Worm (Caenorhabditis elegans): Measurements from ENCODE around the gene nas-11.

Gene nas-11

DNA sequence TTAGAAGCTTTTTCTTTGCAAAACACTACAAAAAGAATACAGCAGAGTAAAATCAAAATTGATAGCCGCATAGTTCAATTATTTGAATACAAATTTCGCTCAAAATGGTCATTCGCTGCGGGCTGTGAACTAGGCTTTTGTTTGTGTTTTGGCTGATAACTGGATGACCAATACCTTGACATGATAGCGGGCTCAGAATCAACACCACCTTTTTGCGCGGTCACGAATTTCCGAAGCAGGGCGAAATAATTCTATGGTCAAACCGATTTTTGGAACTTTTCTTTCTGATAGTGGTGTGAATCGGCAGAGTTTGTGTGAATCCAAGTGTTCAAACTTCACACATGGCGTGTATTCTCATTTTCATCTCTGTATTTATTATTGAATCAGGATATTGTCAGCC lies 15.1 kb upstream of the nas-11 start, which contains the start of the genes F38B6.7 and F38B6.2:
F38B6.7 (minus strand) TSS at position 101 of the 400 bp plus-strand sequence.
F38B6.2 (plus strand) TSS at position 267 of the 400 bp plus-strand sequence.
- TF ChIP-seq sem-4 (tag; optimal IDR thresholded peaks at IDR 0.05): no peak
- TF ChIP-seq snpc-4 (tag; optimal IDR thresholded peaks at IDR 0.05): no peak
- no peak for TF ChIP-seq nhr-10 (tag; optimal IDR thresholded peaks at IDR 0.05)
- no peak for TF ChIP-seq nhr-11 (tag; optimal IDR thresholded peaks at IDR 0.05)
- no peak for TF ChIP-seq sma-3 (GFP tag; optimal IDR thresholded peaks at IDR 0.05)
- no peak for TF ChIP-seq fos-1 (tag; optimal IDR thresholded peaks at IDR 0.05)
- no peak for TF ChIP-seq aly-2 (tag; optimal IDR thresholded peaks at IDR 0.05)
- TF ChIP-seq R02D3.7 (tag; optimal IDR thresholded peaks at IDR 0.05): no peak
- TF ChIP-seq nhr-6 (tag; optimal IDR thresholded peaks at IDR 0.05): no peak
- TF ChIP-seq unc-55 (GFP tag; optimal IDR thresholded peaks at IDR 0.05): no peak
- TF ChIP-seq nhr-23 (tag; optimal IDR thresholded peaks at IDR 0.05): no peak
- no peak for TF ChIP-seq mbf-1 (tag; optimal IDR thresholded peaks at IDR 0.05)
- no peak for TF ChIP-seq C34F6.9 (tag; optimal IDR thresholded peaks at IDR 0.05)
- TF ChIP-seq ztf-1 (GFP tag; conservative IDR thresholded peaks at IDR 0.05): no peak
- no peak for TF ChIP-seq egl-27 (tag; optimal IDR thresholded peaks at IDR 0.05)
- TF ChIP-seq nhr-129 (tag; optimal IDR thresholded peaks at IDR 0.05): no peak

DNA sequence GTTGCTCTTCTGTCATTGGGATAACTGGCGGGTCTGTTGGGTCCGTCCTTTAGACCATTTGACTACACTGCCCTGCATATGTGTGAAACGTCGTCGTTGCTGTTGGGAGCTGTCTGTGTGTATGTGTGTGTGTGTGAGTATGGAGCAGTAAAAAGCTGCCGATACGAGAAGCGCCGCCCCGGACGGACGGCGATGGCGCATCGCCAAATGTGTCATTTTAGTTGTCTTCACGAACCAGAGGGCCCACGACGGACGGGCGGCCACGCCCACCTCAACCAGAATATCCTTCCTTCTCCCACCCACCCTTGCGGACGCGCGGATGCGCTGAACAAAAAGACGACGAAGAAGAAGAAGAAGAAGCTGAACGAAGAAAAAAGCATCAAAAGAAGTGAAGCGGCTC lies 11.1 kb upstream of the nas-11 start, which contains the start of gene acr-2:
acr-2 (plus strand) TSS at position 301 of the 400 bp plus-strand sequence.
- TF ChIP-seq F13H6.1 (tag; optimal IDR thresholded peaks at IDR 0.05) (peak; percentile 8), crh-2 (tag; optimal IDR thresholded peaks at IDR 0.05) (no peak)

DNA sequence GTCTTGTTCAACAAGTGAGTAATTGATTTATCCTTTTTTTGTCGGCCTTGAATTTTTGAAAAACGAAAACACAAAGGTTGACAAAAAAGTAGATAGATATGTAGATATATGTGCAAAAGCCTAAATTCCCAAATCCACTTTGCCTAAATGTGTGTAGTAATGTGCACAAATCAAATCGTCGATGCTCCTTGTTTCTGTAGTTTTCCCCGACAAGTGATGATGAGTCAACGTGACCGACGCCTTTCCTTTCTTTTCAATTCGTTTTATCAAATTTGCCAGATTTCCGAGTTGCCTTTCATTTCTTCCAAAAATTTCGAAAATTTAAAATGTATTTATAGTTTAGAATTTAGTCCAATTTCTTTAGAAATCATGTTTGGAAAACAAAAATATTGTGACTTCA lies 8.2 kb upstream of the nas-11 start:
- TF ChIP-seq sma-9 (GFP tag; optimal IDR thresholded peaks at IDR 0.05) (peak; percentile 25), sma-9 (tag; optimal IDR thresholded peaks at IDR 0.05) (no peak), snpc-4 (tag; optimal IDR thresholded peaks at IDR 0.05) (no peak)

DNA sequence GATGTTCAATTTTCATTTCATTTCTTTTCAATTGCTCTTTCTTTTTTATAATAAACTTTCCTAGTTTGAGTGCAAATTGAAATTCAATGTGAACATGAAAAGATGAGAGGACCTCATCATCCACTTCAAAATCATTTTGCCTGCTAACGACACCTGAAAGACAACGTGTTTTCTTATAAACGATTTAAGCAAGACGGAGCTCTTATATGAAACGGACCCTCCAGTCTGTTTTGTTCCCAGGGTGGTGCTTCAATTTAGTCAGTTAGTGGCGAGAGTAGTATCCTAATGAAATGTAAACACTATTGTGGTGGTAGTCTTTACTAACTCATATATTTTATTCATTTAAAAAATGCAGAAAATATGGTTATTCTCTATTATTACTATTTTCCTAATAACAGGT lies 4.1 kb upstream of the nas-11 start, which contains the start of gene acr-3:
acr-3 (plus strand) TSS at position 301 of the 400 bp plus-strand sequence.
- no peak for TF ChIP-seq sma-3 (GFP tag; optimal IDR thresholded peaks at IDR 0.05)
- no peak for TF ChIP-seq sma-9 (GFP tag; optimal IDR thresholded peaks at IDR 0.05)
- TF ChIP-seq sma-9 (tag; optimal IDR thresholded peaks at IDR 0.05): no peak
- no peak for TF ChIP-seq unc-55 (GFP tag; optimal IDR thresholded peaks at IDR 0.05)
- TF ChIP-seq ceh-82 (tag; optimal IDR thresholded peaks at IDR 0.05): no peak
- no peak for TF ChIP-seq mbf-1 (tag; optimal IDR thresholded peaks at IDR 0.05)
- TF ChIP-seq unc-39 (tag; optimal IDR thresholded peaks at IDR 0.05): no peak
- no peak for TF ChIP-seq nhr-6 (tag; optimal IDR thresholded peaks at IDR 0.05)
- no peak for TF ChIP-seq blmp-1 (tag; optimal IDR thresholded peaks at IDR 0.05; ENCODE audit: insufficient read depth)
- no peak for TF ChIP-seq Y55F3AM.14 (GFP tag; optimal IDR thresholded peaks at IDR 0.05)
- no peak for TF ChIP-seq zag-1 (tag; optimal IDR thresholded peaks at IDR 0.05)
- TF ChIP-seq ztf-4 (tag; optimal IDR thresholded peaks at IDR 0.05): no peak
- TF ChIP-seq nhr-25 (tag; optimal IDR thresholded peaks at IDR 0.05): no peak
- no peak for TF ChIP-seq ZK546.5 (tag; optimal IDR thresholded peaks at IDR 0.05)
- no peak for TF ChIP-seq C34F6.9 (tag; optimal IDR thresholded peaks at IDR 0.05)
- no peak for TF ChIP-seq peb-1 (tag; optimal IDR thresholded peaks at IDR 0.05)
- TF ChIP-seq elt-1 (tag; optimal IDR thresholded peaks at IDR 0.05): no peak
- TF ChIP-seq skn-1 (tag; optimal IDR thresholded peaks at IDR 0.05): no peak

DNA sequence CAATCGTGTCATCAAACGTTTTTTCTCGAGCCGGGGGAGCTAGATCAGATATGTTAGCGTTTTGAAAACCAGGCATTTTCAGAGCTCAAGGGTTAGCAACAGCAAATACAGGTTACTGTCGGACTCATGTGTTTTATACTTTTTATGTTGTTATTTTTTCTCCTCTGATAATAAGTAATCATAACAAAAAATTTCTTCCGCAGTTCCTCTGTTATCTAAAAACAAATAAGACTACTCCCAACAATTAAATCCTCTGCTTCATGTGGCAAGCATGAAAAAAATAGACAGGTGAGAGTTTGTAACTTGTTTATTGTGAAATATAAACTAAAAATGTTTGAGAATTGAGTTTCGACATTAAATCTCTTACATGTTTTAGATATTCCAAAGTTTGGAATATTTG lies 5.2 kb downstream of the nas-11 start, which contains the start of gene smf-2:
smf-2 (minus strand) TSS at position 101 of the 400 bp plus-strand sequence.
- TF ChIP-seq sma-3 (GFP tag; optimal IDR thresholded peaks at IDR 0.05) (no peak), nhr-77 (tag; optimal IDR thresholded peaks at IDR 0.05) (no peak), skn-1 (tag; optimal IDR thresholded peaks at IDR 0.05) (no peak)

DNA sequence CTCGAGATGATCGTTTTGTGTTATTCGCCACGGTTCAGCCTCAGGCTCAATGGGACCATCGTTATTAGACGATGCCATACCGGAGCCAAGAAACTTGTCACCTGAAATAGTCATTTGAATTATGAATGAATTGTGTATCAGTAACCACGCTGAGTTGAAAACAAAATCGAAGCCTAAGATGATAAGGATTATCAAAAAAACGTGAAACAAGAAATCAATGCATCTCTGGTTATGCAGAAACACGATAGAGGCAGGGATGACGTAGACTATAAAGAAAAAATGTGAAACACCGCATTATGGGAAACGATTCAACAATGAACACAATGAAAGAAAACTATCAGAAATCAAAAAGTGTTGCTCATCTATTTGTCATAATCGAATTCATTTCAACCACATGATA lies 9.6 kb downstream of the nas-11 start, which contains the start of gene smf-1:
smf-1 (minus strand) TSS at position 101 of the 400 bp plus-strand sequence.
- TF ChIP-seq aly-2 (tag; optimal IDR thresholded peaks at IDR 0.05) (no peak), nhr-21 (tag; optimal IDR thresholded peaks at IDR 0.05) (no peak), gmeb-1 (tag; optimal IDR thresholded peaks at IDR 0.05) (no peak), mbf-1 (tag; optimal IDR thresholded peaks at IDR 0.05) (no peak), elt-1 (tag; optimal IDR thresholded peaks at IDR 0.05) (no peak), nhr-25 (tag; optimal IDR thresholded peaks at IDR 0.05) (peak; percentile 10), sma-9 (GFP tag; optimal IDR thresholded peaks at IDR 0.05) (no peak), sma-9 (tag; optimal IDR thresholded peaks at IDR 0.05) (no peak), crh-2 (tag; optimal IDR thresholded peaks at IDR 0.05) (no peak)

Data from whole organism, L2 larva.